Worm (Caenorhabditis elegans) whole organism, L4 larva: ENCODE results near the gene eif-3.G.

Experiments
- aly-2 ChIP-seq: sonication (generic microtip); optimal IDR thresholded peaks from 2 replicates; lab custom pipeline; 2018; ENCODE audit warnings: missing biosample characterization, missing genetic modification characterization
- dmd-6 ChIP-seq: fragments of 200-800 bp; sonication (Bioruptor generic); IDR thresholded peaks from 2 replicates; pipeline ENCODE4 v1.3.6; 2022; ENCODE audit warnings: missing genetic modification reagents, missing genetic modification characterization, missing compliant biosample characterization
- dmd-8 ChIP-seq: fragments of 200-800 bp; sonication (Bioruptor generic); IDR thresholded peaks from 2 replicates; pipeline ENCODE4 v1.3.6; 2022; ENCODE audit warnings: missing genetic modification characterization, missing compliant biosample characterization
- mep-1 ChIP-seq: fragments of 150-350 bp; sonication (generic microtip); optimal IDR thresholded peaks from 3 replicates; lab custom pipeline; 2014; ENCODE audit warnings: missing biosample characterization, missing genetic modification characterization
- unc-130 ChIP-seq: sonication (generic microtip); optimal IDR thresholded peaks from 2 replicates; lab custom pipeline; 2016; ENCODE audit warnings: missing genetic modification reagents, missing genetic modification characterization, missing compliant biosample characterization

DNA sequence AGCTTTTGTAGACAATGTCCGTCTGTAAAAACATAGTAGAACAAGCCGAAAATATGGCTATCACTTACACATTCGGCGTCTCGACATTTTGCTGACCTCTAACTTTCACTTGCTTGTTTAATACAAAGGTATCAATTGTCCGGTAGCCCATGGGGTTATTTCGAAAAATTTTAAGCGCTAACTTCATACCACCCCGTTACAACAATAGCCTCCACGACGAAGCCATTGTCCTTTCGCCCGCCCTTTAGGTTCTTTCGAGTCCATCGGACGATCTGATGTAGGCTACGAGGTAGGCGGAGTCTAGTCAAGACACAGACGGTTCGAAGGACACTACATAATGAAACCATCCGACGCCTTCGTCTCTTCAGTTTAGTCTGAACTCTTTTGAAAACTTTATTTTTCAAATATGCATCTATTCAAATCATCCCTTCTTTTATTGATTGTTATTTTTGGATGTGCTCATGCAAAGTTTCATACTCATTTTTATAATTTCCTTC lies 3.7 kb upstream of the eif-3.G start, which contains the start of gene lips-10:
- TF ChIP-seq dmd-6 (GFP tag; lab: Robert Waterston, UW), result no peak
- no peak for TF ChIP-seq unc-130
- TF ChIP-seq mep-1 (tag; lab: Kevin White, UChicago), result no peak
- TF ChIP-seq dmd-8, result no peak
- no peak for TF ChIP-seq aly-2
